Fruit fly (Drosophila melanogaster): ENCODE data around the gene brv1.

The brv1 gene

DNA sequence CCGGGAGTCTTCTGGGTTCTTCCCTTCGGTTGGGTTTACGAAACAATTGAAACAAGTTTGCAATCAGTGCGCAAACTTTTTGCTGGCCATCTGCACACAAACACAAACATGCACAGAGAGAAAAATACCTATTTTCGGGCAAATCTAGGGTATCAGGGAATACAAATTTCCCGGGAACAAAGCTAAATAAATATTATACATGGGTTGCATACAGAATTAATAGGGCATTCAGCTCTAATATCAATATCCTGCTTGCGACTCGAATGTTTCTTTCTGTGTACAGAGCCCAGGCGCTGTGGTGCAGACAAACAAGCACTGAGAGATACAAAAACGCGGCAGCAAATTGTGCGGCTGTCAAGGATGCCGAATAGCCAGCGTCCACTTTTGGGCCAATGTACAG is 42.2 kb downstream of the brv1 start (continued):
- 0 out of 2 replicates have a peak, but pooled peaks have one; percentile 19 for TF ChIP-seq ttk (GFP tag; IDR thresholded peaks at IDR 0.05)
- TF ChIP-seq Trl (optimal IDR thresholded peaks at IDR 0.05) = no peak
- TF ChIP-seq Trl (GFP tag; optimal IDR thresholded peaks at IDR 0.05) = peak; percentile 45
- no peak for TF ChIP-seq CG11695 (GFP tag; IDR thresholded peaks at IDR 0.05)
- peak; percentile 15 for TF ChIP-seq chn (GFP tag; optimal IDR thresholded peaks at IDR 0.05)
- TF ChIP-seq CG11456 (GFP tag; IDR thresholded peaks at IDR 0.05) = 0 out of 3 replicates have a peak, but pooled peaks have one; percentile 6
- TF ChIP-seq ci (GFP tag; IDR thresholded peaks at IDR 0.05) = 0 out of 3 replicates have a peak, but pooled peaks have one; percentile 34
- 0 out of 2 replicates have a peak, but pooled peaks have one; percentile 20 for TF ChIP-seq CG9215 (GFP tag; IDR thresholded peaks at IDR 0.05)
- peak; percentile 28 for TF ChIP-seq Sox102F (GFP tag; optimal IDR thresholded peaks at IDR 0.05)

DNA sequence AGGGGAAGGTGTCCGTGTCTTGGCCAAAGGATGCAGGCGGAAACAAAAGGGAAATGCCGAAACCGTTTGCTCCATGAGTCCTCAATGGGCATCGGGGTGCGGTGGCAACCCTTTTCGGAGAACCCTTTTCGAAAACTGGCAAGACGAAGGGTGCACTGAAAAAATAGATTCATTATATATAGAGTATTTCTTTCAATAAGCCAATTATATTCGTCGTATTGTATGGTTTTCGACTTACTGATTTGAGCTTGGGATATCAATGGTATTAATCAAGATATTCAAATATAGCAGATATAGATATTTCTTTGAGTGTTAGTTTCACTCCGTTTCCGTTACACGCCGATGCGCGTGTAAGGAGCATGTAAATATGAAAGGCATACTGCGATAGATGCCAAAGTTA is 44.1 kb downstream of the brv1 start:
- no peak for TF ChIP-seq CHES-1-like (GFP tag; optimal IDR thresholded peaks at IDR 0.05)
- no peak for TF ChIP-seq CG12744 (GFP tag; optimal IDR thresholded peaks at IDR 0.05)
- no peak for TF ChIP-seq ERR (GFP tag; optimal IDR thresholded peaks at IDR 0.05)
- no peak for TF ChIP-seq CG5245 (GFP tag; optimal IDR thresholded peaks at IDR 0.05)
- TF ChIP-seq Med (GFP tag) = peak; percentile 57
- TF ChIP-seq CG16813 (GFP tag; IDR thresholded peaks at IDR 0.05; ENCODE audit: partially characterized antibody) = no peak
- TF ChIP-seq CG7839 (tag; optimal IDR thresholded peaks at IDR 0.05) = peak; percentile 15
- no peak for TF ChIP-seq otp (GFP tag; IDR thresholded peaks at IDR 0.05)
- TF ChIP-seq ci (GFP tag; IDR thresholded peaks at IDR 0.05) = 0 out of 3 replicates have a peak, but pooled peaks have one; percentile 37
- no peak for TF ChIP-seq CG17186 (GFP tag; optimal IDR thresholded peaks at IDR 0.05)
- TF ChIP-seq CG8765 (GFP tag; IDR thresholded peaks at IDR 0.05) = no peak
- TF ChIP-seq E2f1 (GFP tag; IDR thresholded peaks at IDR 0.05) = no peak
- TF ChIP-seq Aef1 (GFP tag; IDR thresholded peaks at IDR 0.05) = peak; percentile 20; the same call in 1 of the 3 replicates
- no peak for TF ChIP-seq kay (GFP tag; optimal IDR thresholded peaks at IDR 0.05)
- TF ChIP-seq Ptx1 (GFP tag; IDR thresholded peaks at IDR 0.05) = peak; percentile 26; the same call in 1 of the 2 replicates
- no peak for TF ChIP-seq CG9797 (GFP tag; optimal IDR thresholded peaks at IDR 0.05)
- TF ChIP-seq dmrt99B (tag; optimal IDR thresholded peaks at IDR 0.05) = peak; percentile 31
- no peak for TF ChIP-seq B-H2 (GFP tag; optimal IDR thresholded peaks at IDR 0.05)
- TF ChIP-seq Optix (GFP tag; IDR thresholded peaks at IDR 0.05) = no peak
- no peak for TF ChIP-seq CG13624 (GFP tag; optimal IDR thresholded peaks at IDR 0.05)
- peak; percentile 14 for TF ChIP-seq gem (tag; optimal IDR thresholded peaks at IDR 0.05)
- TF ChIP-seq dmrt11E (tag; optimal IDR thresholded peaks at IDR 0.05) = no peak
- TF ChIP-seq pan (optimal IDR thresholded peaks at IDR 0.05) = no peak
- peak in 1 of 2 experiments; percentile 13 for TF ChIP-seq pan (GFP tag; optimal IDR thresholded peaks at IDR 0.05 in 1 of 2, IDR thresholded peaks at IDR 0.05 in 1 of 2)
- TF ChIP-seq az2 (GFP tag; optimal IDR thresholded peaks at IDR 0.05) = no peak
- peak; percentile 41 for TF ChIP-seq CG2678 (tag; optimal IDR thresholded peaks at IDR 0.05)
- TF ChIP-seq CG34376 (GFP tag; optimal IDR thresholded peaks at IDR 0.05) = no peak
- TF ChIP-seq CG18599 (GFP tag; optimal IDR thresholded peaks at IDR 0.05) = peak; percentile 33
- no peak for TF ChIP-seq fu2 (GFP tag; optimal IDR thresholded peaks at IDR 0.05)
- TF ChIP-seq Meics (GFP tag; optimal IDR thresholded peaks at IDR 0.05) = peak; percentile 18
- no peak for TF ChIP-seq ac (GFP tag; optimal IDR thresholded peaks at IDR 0.05)
- TF ChIP-seq Ets65A (GFP tag) = peak; percentile 83
- no peak for TF ChIP-seq D19B (GFP tag; optimal IDR thresholded peaks at IDR 0.05)
- no peak for TF ChIP-seq ttk (GFP tag; IDR thresholded peaks at IDR 0.05)
- peak; percentile 35 for TF ChIP-seq CG2120 (GFP tag; optimal IDR thresholded peaks at IDR 0.05)
- no peak for TF ChIP-seq Hand (GFP tag; optimal IDR thresholded peaks at IDR 0.05)
- 0 out of 2 replicates have a peak, but pooled peaks have one; percentile 20 for TF ChIP-seq CG9932 (GFP tag; IDR thresholded peaks at IDR 0.05)
- TF ChIP-seq Mes4 (GFP tag; optimal IDR thresholded peaks at IDR 0.05) = no peak
- no peak for TF ChIP-seq fd64A (GFP tag; optimal IDR thresholded peaks at IDR 0.05)
- no peak for TF ChIP-seq CG8290 (GFP tag; optimal IDR thresholded peaks at IDR 0.05)
- TF ChIP-seq CG8290 (tag; optimal IDR thresholded peaks at IDR 0.05) = no peak
- TF ChIP-seq YL-1 (GFP tag; optimal IDR thresholded peaks at IDR 0.05) = no peak
- TF ChIP-seq Ada2b (GFP tag; IDR thresholded peaks at IDR 0.05) = 0 out of 2 replicates have a peak, but pooled peaks have one; percentile 9
- no peak for TF ChIP-seq insv (GFP tag; optimal IDR thresholded peaks at IDR 0.05)

All from whole organism, embryonic.